Fruit fly (Drosophila melanogaster) whole organism, embryonic: Measurements from ENCODE around the gene CG17777.

Source experiments
- Atf-2 ChIP-seq: fragments of 200-800 bp; sonication (Bioruptor generic); optimal IDR thresholded peaks from 2 replicates; lab custom pipeline; 2016; ENCODE audit warnings: missing biosample characterization, missing genetic modification characterization
- BtbVII ChIP-seq: fragments of 200-800 bp; sonication (Bioruptor generic); optimal IDR thresholded peaks from 3 replicates; lab custom pipeline; 2017; ENCODE audit warnings: missing biosample characterization, mild to moderate bottlenecking, missing genetic modification characterization
- CG10462 ChIP-seq: fragments of 200-800 bp; sonication (Bioruptor generic); optimal IDR thresholded peaks from 2 replicates; lab custom pipeline; 2016; ENCODE audit warnings: missing biosample characterization, missing genetic modification characterization
- CG12071 ChIP-seq: fragments of 200-800 bp; sonication (Bioruptor generic); optimal IDR thresholded peaks from 3 replicates; lab custom pipeline; 2018; ENCODE audit warnings: missing biosample characterization, mild to moderate bottlenecking, missing genetic modification characterization
- CG12219 ChIP-seq: fragments of 200-800 bp; sonication (Bioruptor generic); optimal IDR thresholded peaks from 3 replicates; lab custom pipeline; 2018; ENCODE audit warnings: missing biosample characterization, mild to moderate bottlenecking, missing genetic modification characterization
- CG12744 ChIP-seq: fragments of 200-800 bp; sonication (Bioruptor generic); optimal IDR thresholded peaks from 2 replicates; lab custom pipeline; 2016; ENCODE audit warnings: missing biosample characterization, missing genetic modification characterization
- CG14014 ChIP-seq: fragments of 200-800 bp; sonication (Bioruptor generic); IDR thresholded peaks from 2 replicates; pipeline ENCODE4 v1.3.6; 2022; ENCODE audit warnings: missing biosample characterization, missing genetic modification characterization
- CG14965 ChIP-seq: fragments of 200-800 bp; sonication (Bioruptor generic); optimal IDR thresholded peaks from 2 replicates; lab custom pipeline; 2016; ENCODE audit warnings: missing biosample characterization, missing genetic modification characterization, borderline replicate concordance
- CG15011 ChIP-seq: fragments of 200-800 bp; sonication (Bioruptor generic); optimal IDR thresholded peaks from 3 replicates; lab custom pipeline; 2018; ENCODE audit warnings: missing biosample characterization, mild to moderate bottlenecking, missing genetic modification characterization
- CG15269 ChIP-seq: fragments of 200-800 bp; sonication (Bioruptor generic); optimal IDR thresholded peaks from 2 replicates; lab custom pipeline; 2018; ENCODE audit warnings: missing biosample characterization, mild to moderate bottlenecking, missing genetic modification characterization, moderate library complexity
- CG17385 ChIP-seq: fragments of 200-800 bp; sonication (Bioruptor generic); optimal IDR thresholded peaks from 3 replicates; lab custom pipeline; 2018; ENCODE audit warnings: missing biosample characterization, mild to moderate bottlenecking, missing genetic modification characterization
- CG2199 ChIP-seq: fragments of 200-800 bp; sonication (Bioruptor generic); IDR thresholded peaks from 3 replicates; pipeline ENCODE4 v1.3.6; 2022; ENCODE audit warnings: missing biosample characterization, missing genetic modification characterization
- CG2712 ChIP-seq: fragments of 200-800 bp; optimal IDR thresholded peaks from 3 replicates; lab custom pipeline; 2019; ENCODE audit warnings: missing biosample characterization, mild to moderate bottlenecking, missing genetic modification characterization, moderate library complexity
- CG31224 ChIP-seq: fragments of 200-800 bp; sonication (Bioruptor generic); IDR thresholded peaks from 2 replicates; pipeline ENCODE4 v1.3.6; 2022; ENCODE audit warnings: missing biosample characterization, missing genetic modification characterization
- CG31388 ChIP-seq: fragments of 200-800 bp; sonication (Bioruptor generic); optimal IDR thresholded peaks from 2 replicates; lab custom pipeline; 2016; ENCODE audit warnings: missing biosample characterization, missing genetic modification characterization
- CG5245 ChIP-seq: fragments of 200-800 bp; sonication (Bioruptor generic); optimal IDR thresholded peaks from 3 replicates; lab custom pipeline; 2016; ENCODE audit warnings: missing biosample characterization, missing genetic modification characterization
- CG6683 ChIP-seq: fragments of 200-800 bp; sonication (Bioruptor generic); optimal IDR thresholded peaks from 2 replicates; lab custom pipeline; 2017; ENCODE audit warnings: missing biosample characterization, mild to moderate bottlenecking, missing genetic modification characterization, missing genetic modification reagents
- CG6689 ChIP-seq: fragments of 200-800 bp; sonication (Bioruptor generic); IDR thresholded peaks from 2 replicates; pipeline ENCODE4 v1.3.6; 2022; ENCODE audit warnings: missing biosample characterization, missing genetic modification characterization
- CG7271 ChIP-seq: fragments of 200-800 bp; sonication (Bioruptor generic); optimal IDR thresholded peaks from 2 replicates; lab custom pipeline; 2018; ENCODE audit warnings: missing biosample characterization, mild to moderate bottlenecking, missing genetic modification characterization, moderate library complexity
- CG7839 ChIP-seq: fragments of 200-800 bp; sonication (Bioruptor generic); optimal IDR thresholded peaks from 3 replicates; lab custom pipeline; 2018; ENCODE audit warnings: missing biosample characterization, mild to moderate bottlenecking, missing genetic modification characterization, moderate library complexity
- CG7987 ChIP-seq: fragments of 200-800 bp; sonication (Bioruptor generic); optimal IDR thresholded peaks from 2 replicates; lab custom pipeline; 2018; ENCODE audit warnings: missing biosample characterization, mild to moderate bottlenecking, missing genetic modification characterization, moderate library complexity
- CG8089 ChIP-seq: fragments of 200-800 bp; sonication (Bioruptor generic); optimal IDR thresholded peaks from 3 replicates; lab custom pipeline; 2016; ENCODE audit warnings: missing biosample characterization, missing genetic modification characterization
- CG8478 ChIP-seq: fragments of >200 bp; optimal IDR thresholded peaks from 2 replicates; lab custom pipeline; 2018
- CHES-1-like ChIP-seq: fragments of 200-800 bp; sonication (Bioruptor generic); optimal IDR thresholded peaks from 2 replicates; lab custom pipeline; 2016; ENCODE audit warnings: missing biosample characterization, missing genetic modification characterization
- CTCF ChIP-seq: fragments of 200-800 bp; sonication (Bioruptor generic); optimal IDR thresholded peaks from 2 replicates; lab custom pipeline; 2017; ENCODE audit warnings: missing biosample characterization, mild to moderate bottlenecking, missing genetic modification characterization, moderate library complexity
- Dbx ChIP-seq: fragments of 200-800 bp; sonication (Bioruptor generic); IDR thresholded peaks from 3 replicates; pipeline ENCODE4 v1.3.6; 2022; ENCODE audit warnings: missing biosample characterization, missing genetic modification characterization
- E2f2 ChIP-seq: fragments of 200-800 bp; sonication (Bioruptor generic); IDR thresholded peaks from 2 replicates; pipeline ENCODE4 v1.3.6; 2022; ENCODE audit warnings: missing biosample characterization, missing genetic modification characterization
- H15 ChIP-seq: fragments of 200-800 bp; sonication (Bioruptor generic); IDR thresholded peaks from 3 replicates; pipeline ENCODE4 v1.3.6; 2022; ENCODE audit warnings: missing biosample characterization, missing genetic modification characterization
- Med ChIP-seq: fragments of 200-800 bp; sonication (Bioruptor generic); peaks from one replicate; lab custom pipeline; 2016; ENCODE audit warnings: missing biosample characterization, missing genetic modification characterization, mild to moderate bottlenecking, inconsistent platforms, moderate library complexity
- NfI ChIP-seq: fragments of 200-800 bp; sonication (Bioruptor generic); optimal IDR thresholded peaks from 3 replicates; lab custom pipeline; 2018; ENCODE audit warnings: missing biosample characterization, mild to moderate bottlenecking, missing genetic modification characterization, moderate library complexity
- Pdp1 ChIP-seq, 2 experiments: fragments of 200-800 bp; sonication (Bioruptor generic); optimal IDR thresholded peaks; 3 replicates each; lab custom pipeline; 2016; ENCODE audit warnings: missing biosample characterization in 2 of 2, missing genetic modification characterization in 2 of 2, mild to moderate bottlenecking in 1 of 2, moderate library complexity in 1 of 2
- Ravus ChIP-seq: fragments of 200-800 bp; sonication (Bioruptor generic); IDR thresholded peaks from 2 replicates; pipeline ENCODE4 v1.3.6; 2022; ENCODE audit warnings: missing biosample characterization, missing genetic modification characterization
- Rfx ChIP-seq: fragments of 200-800 bp; sonication (Bioruptor generic); IDR thresholded peaks from 2 replicates; pipeline ENCODE4 v1.3.6; 2022; ENCODE audit warnings: missing biosample characterization, missing genetic modification characterization
- Side ChIP-seq: fragments of 200-800 bp; sonication (Bioruptor generic); optimal IDR thresholded peaks from 2 replicates; lab custom pipeline; 2016; ENCODE audit warnings: missing biosample characterization, missing genetic modification characterization
- Xbp1 ChIP-seq: fragments of 200-800 bp; sonication (Bioruptor generic); optimal IDR thresholded peaks from 3 replicates; lab custom pipeline; 2016; ENCODE audit warnings: missing biosample characterization, mild to moderate bottlenecking, missing genetic modification characterization
- chinmo ChIP-seq: fragments of 200-800 bp; sonication (Bioruptor generic); IDR thresholded peaks from 4 replicates; pipeline ENCODE4 v1.3.6; 2022; ENCODE audit warnings: missing biosample characterization, missing genetic modification characterization; ENCODE audit not compliant: partially characterized antibody
- croc ChIP-seq: fragments of 200-800 bp; sonication (Bioruptor generic); conservative IDR thresholded peaks from 3 replicates; pipeline ENCODE4 v1.3.6; 2022; ENCODE audit warnings: missing biosample characterization, missing genetic modification characterization
- dati ChIP-seq: fragments of 200-800 bp; sonication (Bioruptor generic); IDR thresholded peaks from 2 replicates; pipeline ENCODE4 v1.3.6; 2022; ENCODE audit warnings: missing biosample characterization, missing genetic modification characterization
- dpn ChIP-seq, 2 experiments: fragments of 200-800 bp; sonication (Bioruptor generic); optimal IDR thresholded peaks; 3 replicates each; lab custom pipeline; 2016; ENCODE audit warnings: missing biosample characterization in 2 of 2, missing genetic modification characterization in 2 of 2
- eve ChIP-seq, 2 experiments: fragments of >200 bp; optimal IDR thresholded peaks; 2 replicates each; lab custom pipeline; 2017; ENCODE audit warnings: missing biosample characterization in 2 of 2, missing genetic modification characterization in 2 of 2
- fru ChIP-seq: fragments of >200 bp; optimal IDR thresholded peaks from 2 replicates; lab custom pipeline; 2017
- ind ChIP-seq: fragments of 200-800 bp; sonication (Bioruptor generic); optimal IDR thresholded peaks from 3 replicates; lab custom pipeline; 2016; ENCODE audit warnings: missing biosample characterization, missing genetic modification characterization
- inv ChIP-seq: fragments of 200-800 bp; sonication (Bioruptor generic); IDR thresholded peaks from 2 replicates; pipeline ENCODE4 v1.3.6; 2022; ENCODE audit warnings: missing biosample characterization, missing genetic modification characterization; ENCODE audit not compliant: partially characterized antibody
- nerfin-1 ChIP-seq: fragments of 200-800 bp; sonication (Bioruptor generic); optimal IDR thresholded peaks from 3 replicates; lab custom pipeline; 2019; ENCODE audit warnings: missing biosample characterization, mild to moderate bottlenecking, missing genetic modification characterization, moderate library complexity
- sd ChIP-seq: fragments of 200-800 bp; sonication (Bioruptor generic); optimal IDR thresholded peaks from 3 replicates; lab custom pipeline; 2018; ENCODE audit warnings: missing biosample characterization, mild to moderate bottlenecking, missing genetic modification characterization, moderate library complexity
- slou ChIP-seq: fragments of 200-800 bp; sonication (Bioruptor generic); optimal IDR thresholded peaks from 3 replicates; lab custom pipeline; 2016; ENCODE audit warnings: missing biosample characterization, missing genetic modification characterization
- stwl ChIP-seq: fragments of 200-800 bp; sonication (Bioruptor generic); optimal IDR thresholded peaks from 3 replicates; lab custom pipeline; 2018; ENCODE audit warnings: missing biosample characterization, mild to moderate bottlenecking, missing genetic modification characterization, moderate library complexity
- twi ChIP-seq: fragments of 200-800 bp; optimal IDR thresholded peaks from 2 replicates; lab custom pipeline; 2019; ENCODE audit warnings: missing biosample characterization, mild to moderate bottlenecking, missing genetic modification characterization, moderate library complexity
- zen ChIP-seq: fragments of 200-800 bp; sonication (Bioruptor generic); optimal IDR thresholded peaks from 3 replicates; lab custom pipeline; 2018; ENCODE audit warnings: missing biosample characterization, mild to moderate bottlenecking, missing genetic modification characterization, moderate library complexity
- zf30C ChIP-seq: fragments of 200-800 bp; sonication (Bioruptor generic); optimal IDR thresholded peaks from 3 replicates; lab custom pipeline; 2018; ENCODE audit warnings: missing biosample characterization, mild to moderate bottlenecking, missing genetic modification characterization

CG17777 gene

dm6 chrX:2137587-2138341 is 48.9 kb upstream of the CG17777 start (continued):
- TF ChIP-seq CG17385 (GFP tag; lab: Kevin White, UChicago) (peak; percentile 99), eve (GFP tag; optimal IDR thresholded peaks at IDR 0.05; lab: Kevin White, UChicago) (peak in 1 of 2 experiments; percentile 100), inv (GFP tag; lab: Robert Waterston, UW) (peak; percentile 66), Med (GFP tag; lab: Kevin White, UChicago) (peak; percentile 98), Side (GFP tag; lab: Kevin White, UChicago) (peak; percentile 92), CG14965 (GFP tag; lab: Kevin White, UChicago) (no peak), CG12071 (peak; percentile 98), CG6683 (peak; percentile 99), stwl (peak; percentile 87), CG7987 (GFP tag; lab: Kevin White, UChicago) (peak; percentile 95), zen (tag; lab: Kevin White, UChicago) (peak; percentile 99), Pdp1 (GFP tag; optimal IDR thresholded peaks at IDR 0.05; lab: Kevin White, UChicago) (peak; percentile 89 to 97), Dbx (GFP tag; lab: Robert Waterston, UW) (peak; percentile 99), H15 (GFP tag; lab: Robert Waterston, UW) (peak; percentile 98), NfI (GFP tag; lab: Kevin White, UChicago) (peak; percentile 99), slou (peak; percentile 98), CG7839 (tag; lab: Kevin White, UChicago) (peak; percentile 99), Ravus (GFP tag; lab: Robert Waterston, UW) (peak; percentile 97), E2f2 (peak; percentile 79), CG8089 (GFP tag; lab: Kevin White, UChicago) (peak; percentile 79), CG31388 (GFP tag; lab: Kevin White, UChicago) (peak; percentile 97), Xbp1 (GFP tag; lab: Kevin White, UChicago) (peak; percentile 98), BtbVII (GFP tag; lab: Kevin White, UChicago) (peak; percentile 99), CG7271 (tag; lab: Kevin White, UChicago) (peak; percentile 99), CG8478 (lab: Kevin White, UChicago) (no peak), CG2712 (tag; lab: Kevin White, UChicago) (peak; percentile 100), CG15011 (GFP tag; lab: Kevin White, UChicago) (peak; percentile 99), CG12219 (GFP tag; lab: Kevin White, UChicago) (peak; percentile 99), CG6689 (GFP tag; lab: Robert Waterston, UW) (peak; percentile 99), zf30C (peak; percentile 48), twi (tag; lab: Kevin White, UChicago) (peak; percentile 97), CTCF (GFP tag; lab: Kevin White, UChicago) (peak; percentile 79), fru (lab: Kevin White, UChicago) (no peak), CG14014 (GFP tag; lab: Robert Waterston, UW) (peak; percentile 99), CG15269 (tag; lab: Kevin White, UChicago) (peak; percentile 99), nerfin-1 (tag; lab: Kevin White, UChicago) (peak; percentile 99), CHES-1-like (GFP tag; lab: Kevin White, UChicago) (peak; percentile 87), sd (tag; lab: Kevin White, UChicago) (peak; percentile 90), ind (peak; percentile 99), Atf-2 (peak; percentile 85), dpn (GFP tag; optimal IDR thresholded peaks at IDR 0.05; lab: Kevin White, UChicago) (peak; percentile 91 to 98), chinmo (GFP tag; lab: Robert Waterston, UW) (peak; percentile 81), croc (GFP tag; lab: Robert Waterston, UW) (peak; percentile 99), CG31224 (GFP tag; lab: Robert Waterston, UW) (peak; percentile 97), CG2199 (GFP tag; lab: Robert Waterston, UW) (peak; percentile 97), CG10462 (GFP tag; lab: Kevin White, UChicago) (peak; percentile 97), dati (GFP tag; lab: Robert Waterston, UW) (peak; percentile 95), Rfx (GFP tag; lab: Robert Waterston, UW) (peak; percentile 99), CG12744 (GFP tag; lab: Kevin White, UChicago) (peak; percentile 93), CG5245 (GFP tag; lab: Kevin White, UChicago) (peak; percentile 97)
